Worm (Caenorhabditis elegans) whole organism, L1 larva: ENCODE measurements around the gene cyp-13B1.
A peak's percentile ranks its signal among the peaks of the same experiment; 100 is the strongest.

ENCODE experiments used
- C16A3.4 ChIP-seq: fragments of 150-350 bp; optimal IDR thresholded peaks from 2 replicates; lab custom pipeline; 2014; ENCODE audit warnings: missing biosample characterization, missing genetic modification characterization
- C34B4.2 ChIP-seq: sonication (generic microtip); optimal IDR thresholded peaks from 2 replicates; lab custom pipeline; 2017; ENCODE audit warnings: mild to moderate bottlenecking, missing genetic modification characterization, missing compliant biosample characterization
- F16B12.6 ChIP-seq: fragments of 150-350 bp; optimal IDR thresholded peaks from 2 replicates; lab custom pipeline; 2014; ENCODE audit warnings: missing biosample characterization, missing genetic modification characterization
- alr-1 ChIP-seq: fragments of 200-800 bp; sonication (Bioruptor generic); optimal IDR thresholded peaks from 2 replicates; lab custom pipeline; 2018; ENCODE audit warnings: borderline replicate concordance, mild to moderate bottlenecking, missing genetic modification characterization, missing compliant biosample characterization
- aly-2 ChIP-seq: fragments of 150-350 bp; optimal IDR thresholded peaks from 2 replicates; lab custom pipeline; 2014; ENCODE audit warnings: missing biosample characterization, missing genetic modification characterization
- blmp-1 ChIP-seq: fragments of 150-350 bp; optimal IDR thresholded peaks from 2 replicates; lab custom pipeline; 2014; ENCODE audit warnings: missing biosample characterization, missing genetic modification characterization
- ceh-8 ChIP-seq: fragments of 200-800 bp; sonication (Bioruptor generic); optimal IDR thresholded peaks from 2 replicates; lab custom pipeline; 2018; ENCODE audit warnings: mild to moderate bottlenecking, missing genetic modification characterization, moderate library complexity, missing compliant biosample characterization
- ces-1 ChIP-seq: fragments of 150-350 bp; optimal IDR thresholded peaks from 2 replicates; lab custom pipeline; 2014; ENCODE audit warnings: missing biosample characterization, missing genetic modification reagents, missing genetic modification characterization
- efl-1 ChIP-seq, 4 experiments: fragments of 150-350 bp; optimal IDR thresholded peaks in 3 of 4; peaks in 1 of 4; 1 replicate in 1 of 4; 2 replicates in 3 of 4; lab custom pipeline; 2014; ENCODE audit warnings: missing biosample characterization in 2 of 4, missing genetic modification characterization in 2 of 4, missing genetic modification reagents in 2 of 4
- egl-13 ChIP-seq: sonication (generic microtip); optimal IDR thresholded peaks from 2 replicates; lab custom pipeline; 2016; ENCODE audit warnings: missing genotype, missing genetic modification reagents, missing genetic modification characterization, missing compliant biosample characterization
- egl-27 ChIP-seq, 2 experiments: fragments of 150-350 bp in 1 of 2; sonication (generic microtip); optimal IDR thresholded peaks; 3 replicates each; lab custom pipeline; 2017 to 2018; ENCODE audit warnings: missing biosample characterization in 2 of 2, missing genetic modification characterization in 2 of 2, missing genetic modification reagents in 2 of 2
- elt-2 ChIP-seq: sonication (generic microtip); optimal IDR thresholded peaks from 2 replicates; lab custom pipeline; 2016; ENCODE audit warnings: missing genetic modification characterization, mild to moderate bottlenecking, inconsistent platforms, missing compliant biosample characterization, missing genetic modification reagents
- elt-3 ChIP-seq, 6 experiments: fragments of 150-350 bp in 1 of 6; sonication (generic microtip); optimal IDR thresholded peaks; 2 replicates each; lab custom pipeline; 2017 to 2018; ENCODE audit warnings: missing biosample characterization in 6 of 6, missing genetic modification characterization in 6 of 6, inconsistent platforms in 1 of 6
- fkh-10 ChIP-seq: sonication (generic microtip); optimal IDR thresholded peaks from 2 replicates; lab custom pipeline; 2017; ENCODE audit warnings: missing biosample characterization, missing genetic modification reagents, missing genetic modification characterization
- lin-14 ChIP-seq: fragments of 200-800 bp; sonication (Bioruptor generic); optimal IDR thresholded peaks from 2 replicates; lab custom pipeline; 2018; ENCODE audit warnings: mild to moderate bottlenecking, missing genetic modification characterization, moderate library complexity, missing compliant biosample characterization
- lin-15B ChIP-seq: fragments of 150-350 bp; sonication (generic microtip); optimal IDR thresholded peaks from 3 replicates; lab custom pipeline; 2014; ENCODE audit warnings: missing biosample characterization, missing genetic modification characterization
- lin-35 ChIP-seq, 2 experiments: fragments of 150-350 bp; optimal IDR thresholded peaks; 2 replicates each; lab custom pipeline; 2014; ENCODE audit warnings: missing biosample characterization in 2 of 2, missing genetic modification characterization in 2 of 2, missing genetic modification reagents in 2 of 2
- lin-39 ChIP-seq: fragments of 150-350 bp; optimal IDR thresholded peaks from 2 replicates; lab custom pipeline; 2014; ENCODE audit warnings: missing biosample characterization, missing genetic modification reagents, missing genetic modification characterization
- lir-3 ChIP-seq: sonication (generic microtip); optimal IDR thresholded peaks from 2 replicates; lab custom pipeline; 2016; ENCODE audit warnings: mild to moderate bottlenecking, missing genetic modification characterization, moderate library complexity, missing compliant biosample characterization; ENCODE audit not compliant: poor library complexity
- lsy-2 ChIP-seq, 2 experiments: fragments of 150-350 bp; optimal IDR thresholded peaks; 2 replicates each; lab custom pipeline; 2014; ENCODE audit warnings: missing biosample characterization in 2 of 2, missing genetic modification characterization in 2 of 2
- mdl-1 ChIP-seq, 2 experiments: fragments of 150-350 bp; optimal IDR thresholded peaks; 2 replicates each; lab custom pipeline; 2014 to 2017; ENCODE audit warnings: missing biosample characterization in 2 of 2, missing genetic modification characterization in 2 of 2, inconsistent platforms in 1 of 2
- nhr-11 ChIP-seq: fragments of 150-350 bp; optimal IDR thresholded peaks from 2 replicates; lab custom pipeline; 2014; ENCODE audit warnings: missing biosample characterization, missing genetic modification characterization
- nhr-19 ChIP-seq: fragments of 200-800 bp; sonication (Bioruptor generic); conservative IDR thresholded peaks from 2 replicates; pipeline ENCODE4 v1.3.6; 2022; ENCODE audit warnings: missing genetic modification characterization, missing compliant biosample characterization
- nhr-20 ChIP-seq: sonication (generic microtip); optimal IDR thresholded peaks from 2 replicates; lab custom pipeline; 2016; ENCODE audit warnings: mild to moderate bottlenecking, missing genetic modification characterization, missing compliant biosample characterization
- nhr-237 ChIP-seq: fragments of 150-350 bp; optimal IDR thresholded peaks from 2 replicates; lab custom pipeline; 2014; ENCODE audit warnings: missing biosample characterization, missing genetic modification characterization
- nhr-28 ChIP-seq: fragments of 150-350 bp; optimal IDR thresholded peaks from 2 replicates; lab custom pipeline; 2014; ENCODE audit warnings: missing biosample characterization, missing genetic modification characterization
- nhr-71 ChIP-seq: sonication (generic microtip); optimal IDR thresholded peaks from 2 replicates; lab custom pipeline; 2016; ENCODE audit warnings: mild to moderate bottlenecking, missing genetic modification characterization, moderate library complexity, missing compliant biosample characterization
- nhr-77 ChIP-seq: fragments of 150-350 bp; optimal IDR thresholded peaks from 2 replicates; lab custom pipeline; 2014; ENCODE audit warnings: missing biosample characterization, missing genetic modification characterization
- nhr-90 ChIP-seq: sonication (generic microtip); optimal IDR thresholded peaks from 2 replicates; lab custom pipeline; 2016; ENCODE audit warnings: mild to moderate bottlenecking, missing genetic modification characterization, missing compliant biosample characterization; ENCODE audit not compliant: poor library complexity
- rnt-1 ChIP-seq: sonication (generic microtip); optimal IDR thresholded peaks from 2 replicates; lab custom pipeline; 2016; ENCODE audit warnings: mild to moderate bottlenecking, missing genetic modification characterization, moderate library complexity, missing compliant biosample characterization
- skn-1 ChIP-seq: fragments of 150-350 bp; optimal IDR thresholded peaks from 2 replicates; lab custom pipeline; 2014; ENCODE audit warnings: missing biosample characterization, missing genetic modification characterization
- snu-23 ChIP-seq: sonication (generic microtip); optimal IDR thresholded peaks from 2 replicates; lab custom pipeline; 2016; ENCODE audit warnings: missing genetic modification characterization, missing compliant biosample characterization
- sox-4 ChIP-seq: sonication (generic microtip); optimal IDR thresholded peaks from 2 replicates; lab custom pipeline; 2016; ENCODE audit warnings: missing genetic modification characterization, missing compliant biosample characterization
- unc-30 ChIP-seq: sonication (generic microtip); optimal IDR thresholded peaks from 2 replicates; lab custom pipeline; 2017; ENCODE audit warnings: missing biosample characterization, missing genetic modification characterization
- unc-62 ChIP-seq: fragments of 150-350 bp; optimal IDR thresholded peaks from 2 replicates; lab custom pipeline; 2014; ENCODE audit warnings: missing biosample characterization, missing genetic modification reagents, missing genetic modification characterization
- unc-86 ChIP-seq: sonication (generic microtip); optimal IDR thresholded peaks from 2 replicates; lab custom pipeline; 2016; ENCODE audit warnings: missing genetic modification characterization, missing compliant biosample characterization
- vab-15 ChIP-seq: sonication (generic microtip); optimal IDR thresholded peaks from 2 replicates; lab custom pipeline; 2017; ENCODE audit warnings: missing genotype, mild to moderate bottlenecking, missing genetic modification characterization, missing compliant biosample characterization
- ztf-11 ChIP-seq, 2 experiments: sonication (generic microtip); optimal IDR thresholded peaks; 2 replicates each; lab custom pipeline; 2016 to 2017; ENCODE audit warnings: missing genetic modification characterization in 2 of 2, missing biosample characterization in 1 of 2, missing compliant biosample characterization in 1 of 2

The cyp-13B1 gene

DNA sequence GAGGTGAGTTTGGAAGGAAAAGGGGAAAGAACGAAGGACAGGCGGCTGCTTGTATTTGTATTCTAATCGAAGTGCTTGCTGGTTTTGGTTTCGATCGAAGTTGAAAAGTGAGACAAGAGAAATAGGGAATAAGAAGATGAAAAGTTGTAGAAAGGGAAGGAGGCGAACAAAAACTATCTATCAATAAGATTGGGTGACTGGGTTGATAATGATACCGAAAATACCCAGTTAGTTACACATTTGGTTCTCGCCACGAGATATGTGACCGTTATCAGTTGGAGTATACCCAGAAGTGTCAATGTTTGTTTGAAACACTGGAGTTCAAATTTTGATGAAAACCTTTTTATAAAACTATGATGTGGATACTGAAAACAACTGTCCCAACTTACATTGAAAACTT is 41.2 kb downstream of the cyp-13B1 start:
- TF ChIP-seq nhr-28 (no peak), unc-30 (tag; lab: Kevin White, UChicago) (no peak), lin-14 (GFP tag; lab: Kevin White, UChicago) (peak; percentile 7), elt-2 (peak; percentile 57), unc-62 (GFP tag; lab: Kevin White, UChicago) (no peak), mdl-1 (tag; optimal IDR thresholded peaks at IDR 0.05; lab: Kevin White, UChicago) (peak in 1 of 2 experiments; percentile 6), C34B4.2 (tag; lab: Kevin White, UChicago) (no peak), nhr-11 (tag; lab: Kevin White, UChicago) (no peak), egl-13 (no peak), egl-27 (tag; optimal IDR thresholded peaks at IDR 0.05; lab: Kevin White, UChicago) (no peak), sox-4 (tag; lab: Kevin White, UChicago) (no peak), efl-1 (optimal IDR thresholded peaks at IDR 0.05; lab: Kevin White, UChicago) (no peak), efl-1 (GFP tag; optimal IDR thresholded peaks at IDR 0.05 in 1 of 2; lab: Kevin White, UChicago) (no peak), skn-1 (tag; lab: Kevin White, UChicago) (no peak), ztf-11 (tag; optimal IDR thresholded peaks at IDR 0.05; lab: Kevin White, UChicago) (no peak), nhr-237 (no peak), ceh-8 (GFP tag; lab: Kevin White, UChicago) (no peak), C16A3.4 (no peak), rnt-1 (tag; lab: Kevin White, UChicago) (no peak), blmp-1 (peak; percentile 53), nhr-77 (tag; lab: Kevin White, UChicago) (no peak), lir-3 (tag; lab: Kevin White, UChicago) (no peak), nhr-20 (tag; lab: Kevin White, UChicago) (peak; percentile 5), elt-3 (tag; optimal IDR thresholded peaks at IDR 0.05; lab: Kevin White, UChicago) (peak in 1 of 6 experiments; percentile 26), lin-35 (GFP tag; optimal IDR thresholded peaks at IDR 0.05; lab: Kevin White, UChicago) (peak in 1 of 2 experiments; percentile 14), ces-1 (no peak), lin-39 (tag; lab: Kevin White, UChicago) (no peak), lin-15B (tag; lab: Kevin White, UChicago) (no peak), alr-1 (tag; lab: Kevin White, UChicago) (no peak)
- TF ChIP-seq, all 84 proteins: peak for 7

DNA sequence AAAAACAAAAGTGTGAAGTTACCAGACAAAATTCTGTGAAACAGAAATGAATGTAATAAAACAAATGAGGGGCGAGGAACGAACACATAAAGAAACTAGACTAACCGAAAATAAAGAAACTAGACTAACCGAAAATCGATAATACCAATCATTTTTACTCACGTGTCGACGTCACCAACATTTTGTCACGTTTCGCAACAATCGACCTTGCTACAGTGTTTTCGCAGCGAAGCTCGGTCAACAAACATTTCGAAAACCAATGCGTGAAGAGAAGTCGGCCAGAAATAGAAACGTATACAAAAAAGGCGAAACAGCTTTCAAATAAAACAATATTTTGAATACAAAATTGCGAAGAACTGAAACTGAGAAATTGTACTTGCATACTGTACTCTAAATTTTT is 42.5 kb downstream of the cyp-13B1 start:
- TF ChIP-seq nhr-19 (GFP tag; lab: Robert Waterston, UW), result 0 out of 2 replicates have a peak, but pooled peaks have one; percentile 8
- TF ChIP-seq egl-13, result no peak
- TF ChIP-seq lin-14 (GFP tag; lab: Kevin White, UChicago), result peak; percentile 48
- peak in 1 of 2 experiments; percentile 56 for TF ChIP-seq lin-35 (GFP tag; optimal IDR thresholded peaks at IDR 0.05; lab: Kevin White, UChicago)
- TF ChIP-seq mdl-1 (tag; optimal IDR thresholded peaks at IDR 0.05; lab: Kevin White, UChicago), result peak in 1 of 2 experiments; percentile 70
- TF ChIP-seq nhr-71 (tag; lab: Kevin White, UChicago), result peak; percentile 36
- TF ChIP-seq blmp-1, result peak; percentile 15
- TF ChIP-seq snu-23, result peak; percentile 42
- no peak for TF ChIP-seq vab-15
- TF ChIP-seq efl-1 (optimal IDR thresholded peaks at IDR 0.05; lab: Kevin White, UChicago), result no peak
- TF ChIP-seq efl-1 (GFP tag; optimal IDR thresholded peaks at IDR 0.05 in 1 of 2; lab: Kevin White, UChicago), result peak in 1 of 2 experiments; percentile 56
- TF ChIP-seq nhr-90 (tag; lab: Kevin White, UChicago), result no peak
- peak in 1 of 6 experiments; percentile 44 for TF ChIP-seq elt-3 (tag; optimal IDR thresholded peaks at IDR 0.05; lab: Kevin White, UChicago)
- TF ChIP-seq nhr-20 (tag; lab: Kevin White, UChicago), result peak; percentile 78

DNA sequence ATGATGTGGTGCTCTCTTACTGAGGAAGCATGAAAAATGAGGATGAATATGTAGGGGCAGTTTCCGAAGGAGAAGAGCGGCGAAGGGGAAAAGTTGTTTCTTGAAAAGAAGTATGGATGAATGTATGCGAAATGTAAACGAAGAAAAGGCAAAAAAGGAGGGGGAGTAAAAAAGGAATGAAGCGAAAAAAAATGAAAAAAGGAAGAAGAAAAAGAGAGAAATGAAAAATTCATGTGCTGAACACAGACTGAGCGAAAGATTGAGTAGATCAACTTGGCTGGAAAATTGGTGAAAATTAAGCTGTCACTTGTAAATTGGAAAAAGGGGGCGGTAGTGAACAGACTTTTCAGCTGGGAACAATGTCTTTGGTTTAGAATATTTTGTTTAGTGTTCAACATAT is 44.5 kb downstream of the cyp-13B1 start, which contains the start of gene C49F8.1:
Gene C49F8.1 (minus strand): TSS at position 101 of the 400 bp plus-strand sequence.
- TF ChIP-seq aly-2 (tag; lab: Kevin White, UChicago) (no peak), nhr-71 (tag; lab: Kevin White, UChicago) (no peak), F16B12.6 (tag; lab: Kevin White, UChicago) (no peak), fkh-10 (peak; percentile 4), mdl-1 (tag; optimal IDR thresholded peaks at IDR 0.05; lab: Kevin White, UChicago) (no peak), C34B4.2 (tag; lab: Kevin White, UChicago) (no peak), lsy-2 (tag; optimal IDR thresholded peaks at IDR 0.05; lab: Kevin White, UChicago) (no peak), lin-14 (GFP tag; lab: Kevin White, UChicago) (peak; percentile 40), unc-86 (tag; lab: Kevin White, UChicago) (peak; percentile 48), sox-4 (tag; lab: Kevin White, UChicago) (no peak)
